Worm (Caenorhabditis elegans): ENCODE measurements around the gene smf-2.
A peak's percentile ranks its signal among the peaks of the same experiment; 100 is the strongest.

Gene smf-2

DNA sequence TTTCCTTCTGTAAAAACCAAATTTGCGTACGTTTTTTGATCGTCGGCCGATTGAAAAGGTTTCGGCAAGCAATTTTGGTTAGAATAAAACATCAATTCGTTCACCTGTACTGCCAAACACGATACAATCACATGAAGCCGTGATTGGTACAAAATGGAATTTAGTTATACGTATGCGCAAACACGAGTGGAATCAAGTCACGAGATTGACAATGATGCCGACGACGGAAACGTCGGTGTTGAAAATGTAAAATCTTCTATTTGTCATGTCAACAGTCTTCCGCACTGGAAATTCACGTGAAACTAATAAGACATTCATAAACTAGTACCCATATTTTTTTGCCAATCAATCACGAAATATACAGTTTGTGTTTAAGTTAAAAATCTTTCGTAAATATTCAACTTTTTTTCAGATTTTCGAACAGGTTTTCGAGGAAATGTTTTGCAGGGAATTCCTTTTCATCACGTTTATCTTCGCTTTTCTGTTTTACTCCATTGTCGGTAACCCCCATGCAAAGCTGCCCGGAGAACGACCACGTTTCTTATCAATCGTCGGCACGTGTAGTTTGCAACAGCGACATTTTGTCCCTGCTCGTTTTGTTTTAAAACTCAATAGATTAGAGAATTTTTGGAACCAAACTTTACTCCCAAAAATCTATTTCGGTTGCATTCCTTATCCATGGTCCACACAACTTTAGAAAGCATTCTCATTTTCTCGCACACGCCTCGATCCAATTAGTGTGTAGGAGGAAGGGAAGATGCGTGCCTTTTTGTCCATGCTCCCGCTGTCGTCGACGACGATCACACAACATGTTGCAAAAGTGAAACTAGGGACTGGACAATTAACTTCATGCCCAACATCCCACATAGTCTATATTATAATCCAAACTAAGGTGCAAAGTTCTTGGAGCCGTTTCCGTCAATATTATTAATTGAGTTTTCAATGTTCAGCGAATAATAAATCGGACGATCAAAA lies 20.8 kb upstream of the smf-2 start (continued):
- TF ChIP-seq lin-39 (tag; optimal IDR thresholded peaks at IDR 0.05) (no peak), mbf-1 (tag; optimal IDR thresholded peaks at IDR 0.05) (no peak), crh-2 (tag; optimal IDR thresholded peaks at IDR 0.05) (peak; percentile 51), F13H6.1 (tag; optimal IDR thresholded peaks at IDR 0.05) (peak; percentile 7), sma-3 (GFP tag; optimal IDR thresholded peaks at IDR 0.05) (peak; percentile 74), snpc-4 (tag; optimal IDR thresholded peaks at IDR 0.05) (no peak), unc-55 (GFP tag; optimal IDR thresholded peaks at IDR 0.05) (no peak), nhr-6 (tag; optimal IDR thresholded peaks at IDR 0.05) (no peak), R02D3.7 (tag; optimal IDR thresholded peaks at IDR 0.05) (no peak), mdl-1 (tag; optimal IDR thresholded peaks at IDR 0.05) (peak; percentile 74 to 97), unc-62 (GFP tag; optimal IDR thresholded peaks at IDR 0.05) (no peak), nhr-12 (tag; optimal IDR thresholded peaks at IDR 0.05) (no peak), lin-13 (GFP tag; optimal IDR thresholded peaks at IDR 0.05) (no peak), ceh-82 (tag; optimal IDR thresholded peaks at IDR 0.05) (no peak), ztf-11 (tag; optimal IDR thresholded peaks at IDR 0.05) (no peak), dmd-4 (tag; optimal IDR thresholded peaks at IDR 0.05) (no peak), nhr-21 (tag; optimal IDR thresholded peaks at IDR 0.05) (peak; percentile 15), sma-9 (GFP tag; optimal IDR thresholded peaks at IDR 0.05) (peak; percentile 83), sma-9 (tag; optimal IDR thresholded peaks at IDR 0.05) (no peak), nhr-25 (tag; optimal IDR thresholded peaks at IDR 0.05) (peak; percentile 97), elt-3 (tag; optimal IDR thresholded peaks at IDR 0.05) (no peak), unc-39 (tag; optimal IDR thresholded peaks at IDR 0.05) (no peak)

DNA sequence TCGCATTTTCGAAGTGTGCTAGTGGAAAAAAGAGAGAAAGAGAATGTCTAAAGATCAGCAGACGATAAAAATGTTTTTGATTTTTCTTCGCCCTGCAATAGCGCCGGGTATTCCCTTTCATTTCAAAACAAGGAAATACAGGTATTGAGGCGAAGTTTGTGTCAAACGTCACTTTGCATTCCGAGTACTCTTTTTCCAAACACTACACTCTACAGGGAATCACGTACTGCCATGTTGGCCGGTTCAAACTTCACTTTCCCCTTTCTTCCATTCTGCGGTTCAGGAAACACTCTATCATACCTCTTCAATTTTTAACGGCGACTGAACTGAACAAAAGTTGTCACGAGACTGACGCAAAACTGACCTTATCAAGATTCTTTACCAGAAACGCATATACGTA lies 20.0 kb upstream of the smf-2 start:
- peak; percentile 52 for TF ChIP-seq blmp-1 (tag; optimal IDR thresholded peaks at IDR 0.05; ENCODE audit: insufficient read depth)
- TF ChIP-seq nhr-23 (tag; optimal IDR thresholded peaks at IDR 0.05): no peak

DNA sequence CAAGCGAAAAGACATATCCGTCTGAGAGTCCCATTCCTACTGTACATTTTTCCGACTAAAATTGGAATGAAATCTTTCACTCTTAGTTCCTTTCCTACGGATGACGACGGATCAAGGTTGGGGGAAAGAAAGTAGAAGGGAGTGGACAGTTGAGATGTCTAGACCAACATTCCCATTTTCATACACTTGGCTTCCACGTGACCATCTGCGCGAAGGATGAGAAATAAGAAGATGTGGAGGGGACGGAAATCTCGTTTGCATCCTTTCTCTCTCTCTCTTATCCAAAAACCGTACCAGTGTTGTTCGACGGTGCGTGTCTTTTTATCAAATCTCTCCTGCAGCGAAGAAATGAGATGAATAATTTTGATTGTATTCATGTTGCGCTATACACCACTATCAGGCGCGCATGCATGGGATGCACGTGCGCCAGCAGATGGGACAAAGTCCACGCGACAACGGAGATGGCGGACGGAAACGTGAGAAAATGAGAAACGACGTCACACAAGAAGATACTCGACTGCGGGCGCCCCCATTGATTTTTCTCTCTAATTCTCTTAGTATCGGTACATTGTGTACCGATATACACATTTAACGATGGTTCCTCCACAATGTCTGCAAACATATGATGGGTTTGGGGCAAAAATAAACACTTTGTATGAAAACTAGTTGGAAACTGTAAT lies 19.0 kb upstream of the smf-2 start:
- TF ChIP-seq nhr-10 (tag; optimal IDR thresholded peaks at IDR 0.05): no peak
- TF ChIP-seq mdl-1 (tag; optimal IDR thresholded peaks at IDR 0.05): peak; percentile 100
- peak; percentile 80 for TF ChIP-seq C34F6.9 (tag; optimal IDR thresholded peaks at IDR 0.05)
- peak; percentile 25 for TF ChIP-seq lin-13 (GFP tag; optimal IDR thresholded peaks at IDR 0.05)
- TF ChIP-seq aly-2 (tag; optimal IDR thresholded peaks at IDR 0.05): no peak
- TF ChIP-seq R02D3.7 (tag; optimal IDR thresholded peaks at IDR 0.05): no peak
- no peak for TF ChIP-seq peb-1 (tag; optimal IDR thresholded peaks at IDR 0.05)
- no peak for TF ChIP-seq lin-39 (tag; optimal IDR thresholded peaks at IDR 0.05)
- TF ChIP-seq zag-1 (tag; optimal IDR thresholded peaks at IDR 0.05): peak; percentile 29
- no peak for TF ChIP-seq ZK546.5 (tag; optimal IDR thresholded peaks at IDR 0.05)
- TF ChIP-seq ztf-4 (tag; optimal IDR thresholded peaks at IDR 0.05): peak; percentile 58
- no peak for TF ChIP-seq skn-1 (tag; optimal IDR thresholded peaks at IDR 0.05)
- TF ChIP-seq sma-3 (GFP tag; optimal IDR thresholded peaks at IDR 0.05): peak; percentile 99
- TF ChIP-seq sem-4 (tag; optimal IDR thresholded peaks at IDR 0.05): peak; percentile 95
- TF ChIP-seq alr-1 (tag; optimal IDR thresholded peaks at IDR 0.05): no peak
- no peak for TF ChIP-seq unc-39 (tag; optimal IDR thresholded peaks at IDR 0.05)
- no peak for TF ChIP-seq ztf-1 (GFP tag; conservative IDR thresholded peaks at IDR 0.05)
- peak; percentile 96 for TF ChIP-seq egl-27 (tag; optimal IDR thresholded peaks at IDR 0.05)
- TF ChIP-seq mab-5 (tag; optimal IDR thresholded peaks at IDR 0.05): peak; percentile 30
- no peak for TF ChIP-seq nhr-12 (tag; optimal IDR thresholded peaks at IDR 0.05)
- peak; percentile 12 to 73 for TF ChIP-seq lsy-2 (tag; optimal IDR thresholded peaks at IDR 0.05)
- TF ChIP-seq unc-55 (GFP tag; optimal IDR thresholded peaks at IDR 0.05): peak; percentile 38
- peak; percentile 98 for TF ChIP-seq F13H6.1 (tag; optimal IDR thresholded peaks at IDR 0.05)
- no peak for TF ChIP-seq nhr-77 (tag; optimal IDR thresholded peaks at IDR 0.05)
- TF ChIP-seq sma-9 (GFP tag; optimal IDR thresholded peaks at IDR 0.05): peak; percentile 100
- peak; percentile 80 for TF ChIP-seq sma-9 (tag; optimal IDR thresholded peaks at IDR 0.05)
- TF ChIP-seq nhr-6 (tag; optimal IDR thresholded peaks at IDR 0.05): peak; percentile 68
- TF ChIP-seq lin-11 (tag; optimal IDR thresholded peaks at IDR 0.05): peak; percentile 78
- TF ChIP-seq elt-1 (tag; optimal IDR thresholded peaks at IDR 0.05): no peak
- no peak for TF ChIP-seq dmd-4 (tag; optimal IDR thresholded peaks at IDR 0.05)
- TF ChIP-seq nhr-237 (tag; optimal IDR thresholded peaks at IDR 0.05): no peak
- TF ChIP-seq nhr-25 (tag; optimal IDR thresholded peaks at IDR 0.05): peak; percentile 96
- TF ChIP-seq elt-3 (tag; optimal IDR thresholded peaks at IDR 0.05): no peak
- TF ChIP-seq ceh-82 (tag; optimal IDR thresholded peaks at IDR 0.05): no peak
- no peak for TF ChIP-seq nhr-23 (tag; optimal IDR thresholded peaks at IDR 0.05)
- peak; percentile 99 for TF ChIP-seq nhr-21 (tag; optimal IDR thresholded peaks at IDR 0.05)
- TF ChIP-seq nhr-129 (tag; optimal IDR thresholded peaks at IDR 0.05): peak; percentile 88
- no peak for TF ChIP-seq mbf-1 (tag; optimal IDR thresholded peaks at IDR 0.05)
- TF ChIP-seq ama-1 (optimal IDR thresholded peaks at IDR 0.05): no peak
- peak; percentile 93 for TF ChIP-seq Y55F3AM.14 (GFP tag; optimal IDR thresholded peaks at IDR 0.05)

Measured in whole organism, L2 larva.